Worm (Caenorhabditis elegans) whole organism, late embryonic: ENCODE results near the gene rec-8.

Source experiments
- ceh-14 ChIP-seq: sonication (generic microtip); optimal IDR thresholded peaks from 2 replicates; lab custom pipeline; 2016; ENCODE audit warnings: missing genotype, missing genetic modification characterization, missing compliant biosample characterization
- ceh-22 ChIP-seq: sonication (generic microtip); optimal IDR thresholded peaks from 2 replicates; lab custom pipeline; 2017; ENCODE audit warnings: missing biosample characterization, missing genetic modification characterization
- che-1 ChIP-seq: sonication (generic microtip); optimal IDR thresholded peaks from 2 replicates; lab custom pipeline; 2016; ENCODE audit warnings: mild to moderate bottlenecking, missing genetic modification characterization, missing compliant biosample characterization
- dve-1 ChIP-seq: sonication (generic microtip); optimal IDR thresholded peaks from 2 replicates; lab custom pipeline; 2017; ENCODE audit warnings: antibody characterized with exemption, mild to moderate bottlenecking, missing genetic modification characterization, missing compliant biosample characterization
- pax-1 ChIP-seq: fragments of 150-350 bp; optimal IDR thresholded peaks from 2 replicates; lab custom pipeline; 2014; ENCODE audit warnings: missing biosample characterization, missing genetic modification characterization
- pqm-1 ChIP-seq: sonication (generic microtip); optimal IDR thresholded peaks from 2 replicates; lab custom pipeline; 2016; ENCODE audit warnings: missing genetic modification characterization, missing compliant biosample characterization

DNA sequence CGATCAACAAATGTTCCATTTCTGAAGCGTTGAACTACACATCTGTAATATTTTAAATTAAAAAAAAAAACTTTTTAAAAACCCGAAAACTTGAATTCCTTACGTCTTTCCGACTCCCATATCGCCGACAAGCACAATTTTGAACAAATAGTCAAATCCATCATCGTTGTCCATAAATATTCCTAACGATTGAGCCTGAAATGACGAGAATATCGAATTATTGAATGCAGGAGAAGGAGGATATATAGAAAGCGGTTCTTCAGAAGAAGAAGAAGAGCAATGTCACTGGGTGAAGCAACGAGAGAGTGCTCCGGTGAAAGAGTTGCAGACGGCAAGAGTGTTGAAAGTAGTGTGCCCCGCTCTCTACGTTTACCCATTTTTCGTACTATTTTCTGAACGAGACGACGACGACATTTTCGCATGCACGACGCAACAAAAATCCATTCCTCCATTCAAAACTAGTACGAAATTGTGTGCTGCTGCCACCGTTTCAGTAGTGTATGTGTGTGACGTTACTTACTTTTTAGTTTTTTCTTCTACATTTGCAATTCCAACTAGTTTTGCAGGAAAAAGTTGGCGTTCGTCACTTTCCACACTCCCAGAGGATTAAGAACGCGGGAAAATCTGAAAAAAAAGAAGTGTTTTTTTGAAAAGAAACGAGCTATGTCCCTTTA, 30.9 kb upstream of the rec-8 start, which contains the start of gene rab-19:
- no peak for TF ChIP-seq ceh-22
- TF ChIP-seq dve-1 (tag; lab: Kevin White, UChicago), result no peak
- TF ChIP-seq pax-1 (tag; lab: Kevin White, UChicago), result no peak
- TF ChIP-seq pqm-1 (tag; lab: Kevin White, UChicago), result no peak
- TF ChIP-seq ceh-14, result no peak
- TF ChIP-seq che-1 (tag; lab: Kevin White, UChicago), result no peak
